Worm (Caenorhabditis elegans) whole organism, late embryonic: ENCODE data around the gene F02H6.6.
A peak's percentile ranks its signal among the peaks of the same experiment; 100 is the strongest.

Experiments used
- C38D4.7 ChIP-seq: fragments of 200-800 bp; sonication (Bioruptor generic); optimal IDR thresholded peaks from 2 replicates; lab custom pipeline; 2018; ENCODE audit warnings: mild to moderate bottlenecking, missing genetic modification characterization, moderate library complexity, missing compliant biosample characterization
- K02D7.2 ChIP-seq: sonication (generic microtip); optimal IDR thresholded peaks from 2 replicates; lab custom pipeline; 2017; ENCODE audit warnings: mild to moderate bottlenecking, missing genetic modification characterization, missing compliant biosample characterization
- K09A11.1 ChIP-seq: sonication (generic microtip); optimal IDR thresholded peaks from 2 replicates; lab custom pipeline; 2017; ENCODE audit warnings: antibody characterized with exemption, mild to moderate bottlenecking, missing genetic modification characterization, missing compliant biosample characterization; ENCODE audit not compliant: insufficient read depth
- Y22D7AL.16 ChIP-seq: sonication (generic microtip); optimal IDR thresholded peaks from 2 replicates; lab custom pipeline; 2016; ENCODE audit warnings: missing genetic modification characterization, missing compliant biosample characterization
- ahr-1 ChIP-seq: sonication (generic microtip); optimal IDR thresholded peaks from 2 replicates; lab custom pipeline; 2016; ENCODE audit warnings: missing genetic modification characterization, missing compliant biosample characterization
- ama-1 ChIP-seq: fragments of 150-350 bp; optimal IDR thresholded peaks from 2 replicates; lab custom pipeline; 2014
- ceh-18 ChIP-seq: sonication (generic microtip); optimal IDR thresholded peaks from 2 replicates; lab custom pipeline; 2016; ENCODE audit warnings: missing genetic modification characterization, missing compliant biosample characterization
- ceh-19 ChIP-seq: fragments of 200-800 bp; sonication (Bioruptor generic); optimal IDR thresholded peaks from 2 replicates; lab custom pipeline; 2018; ENCODE audit warnings: mild to moderate bottlenecking, missing genetic modification characterization, missing compliant biosample characterization
- ceh-2 ChIP-seq: sonication (generic microtip); optimal IDR thresholded peaks from 2 replicates; lab custom pipeline; 2016; ENCODE audit warnings: missing genotype, missing genetic modification characterization, missing compliant biosample characterization
- ceh-22 ChIP-seq: sonication (generic microtip); optimal IDR thresholded peaks from 2 replicates; lab custom pipeline; 2017; ENCODE audit warnings: missing biosample characterization, missing genetic modification characterization
- ceh-30 ChIP-seq: fragments of 150-350 bp; optimal IDR thresholded peaks from 2 replicates; lab custom pipeline; 2014; ENCODE audit warnings: missing biosample characterization, missing genetic modification characterization
- ceh-45 ChIP-seq: fragments of 200-800 bp; sonication (Bioruptor generic); IDR thresholded peaks from 2 replicates; pipeline ENCODE4 v1.3.6; 2022; ENCODE audit warnings: missing genetic modification reagents, missing genetic modification characterization, missing compliant biosample characterization
- ceh-48 ChIP-seq: sonication (generic microtip); optimal IDR thresholded peaks from 2 replicates; lab custom pipeline; 2016; ENCODE audit warnings: missing genetic modification characterization, inconsistent platforms, missing compliant biosample characterization
- ceh-6 ChIP-seq: fragments of 200-800 bp; sonication (Bioruptor generic); optimal IDR thresholded peaks from 2 replicates; lab custom pipeline; 2018; ENCODE audit warnings: mild to moderate bottlenecking, missing genetic modification characterization, missing compliant biosample characterization
- ceh-9 ChIP-seq: sonication (generic microtip); optimal IDR thresholded peaks from 2 replicates; lab custom pipeline; 2016; ENCODE audit warnings: mild to moderate bottlenecking, missing genetic modification characterization, inconsistent platforms, missing compliant biosample characterization
- dve-1 ChIP-seq: sonication (generic microtip); optimal IDR thresholded peaks from 2 replicates; lab custom pipeline; 2017; ENCODE audit warnings: antibody characterized with exemption, mild to moderate bottlenecking, missing genetic modification characterization, missing compliant biosample characterization
- elt-2 ChIP-seq: sonication (generic microtip); optimal IDR thresholded peaks from 2 replicates; lab custom pipeline; 2016; ENCODE audit warnings: missing genetic modification reagents, missing genetic modification characterization, missing compliant biosample characterization
- elt-4 ChIP-seq: sonication (generic microtip); optimal IDR thresholded peaks from 2 replicates; lab custom pipeline; 2016; ENCODE audit warnings: missing genetic modification characterization, missing compliant biosample characterization
- fkh-10 ChIP-seq: fragments of 150-350 bp; optimal IDR thresholded peaks from 2 replicates; lab custom pipeline; 2014; ENCODE audit warnings: missing biosample characterization, missing genetic modification reagents, missing genetic modification characterization
- fkh-6 ChIP-seq: sonication (generic microtip); optimal IDR thresholded peaks from 2 replicates; lab custom pipeline; 2016; ENCODE audit warnings: missing genetic modification characterization, missing compliant biosample characterization
- gmeb-2 ChIP-seq: sonication (generic microtip); optimal IDR thresholded peaks from 2 replicates; lab custom pipeline; 2016; ENCODE audit warnings: missing genetic modification characterization, inconsistent platforms, missing compliant biosample characterization
- hlh-6 ChIP-seq: sonication (generic microtip); optimal IDR thresholded peaks from 2 replicates; lab custom pipeline; 2016; ENCODE audit warnings: missing genotype, missing genetic modification characterization, missing compliant biosample characterization
- lim-6 ChIP-seq: sonication (generic microtip); optimal IDR thresholded peaks from 2 replicates; lab custom pipeline; 2016; ENCODE audit warnings: missing genetic modification characterization, missing compliant biosample characterization
- lin-11 ChIP-seq: fragments of 200-800 bp; sonication (Bioruptor generic); optimal IDR thresholded peaks from 2 replicates; lab custom pipeline; 2018; ENCODE audit warnings: mild to moderate bottlenecking, missing genetic modification characterization, missing compliant biosample characterization
- nfya-1 ChIP-seq: sonication (generic microtip); optimal IDR thresholded peaks from 2 replicates; lab custom pipeline; 2017; ENCODE audit warnings: missing genetic modification characterization, mild to moderate bottlenecking, missing compliant biosample characterization, antibody characterized with exemption, moderate library complexity
- nhr-11 ChIP-seq: fragments of 150-350 bp; optimal IDR thresholded peaks from 2 replicates; lab custom pipeline; 2014; ENCODE audit warnings: missing biosample characterization, missing genetic modification characterization
- npax-4 ChIP-seq: sonication (generic microtip); optimal IDR thresholded peaks from 2 replicates; lab custom pipeline; 2016; ENCODE audit warnings: missing genetic modification characterization, missing compliant biosample characterization
- pax-1 ChIP-seq: fragments of 150-350 bp; optimal IDR thresholded peaks from 2 replicates; lab custom pipeline; 2014; ENCODE audit warnings: missing biosample characterization, missing genetic modification characterization
- pqm-1 ChIP-seq: sonication (generic microtip); optimal IDR thresholded peaks from 2 replicates; lab custom pipeline; 2016; ENCODE audit warnings: missing genetic modification characterization, missing compliant biosample characterization
- ref-2 ChIP-seq: sonication (generic microtip); optimal IDR thresholded peaks from 2 replicates; lab custom pipeline; 2016; ENCODE audit warnings: missing genetic modification characterization, missing compliant biosample characterization
- sdc-2 ChIP-seq: sonication (generic microtip); optimal IDR thresholded peaks from 2 replicates; lab custom pipeline; 2016; ENCODE audit warnings: missing genotype, missing genetic modification characterization, missing compliant biosample characterization
- sox-2 ChIP-seq: fragments of 200-800 bp; sonication (Bioruptor generic); IDR thresholded peaks from 2 replicates; pipeline ENCODE4 v1.3.6; 2022; ENCODE audit warnings: missing genetic modification reagents, missing genetic modification characterization, missing compliant biosample characterization
- sox-4 ChIP-seq: sonication (generic microtip); optimal IDR thresholded peaks from 2 replicates; lab custom pipeline; 2017; ENCODE audit warnings: mild to moderate bottlenecking, missing genetic modification characterization, inconsistent platforms, missing compliant biosample characterization
- syd-9 ChIP-seq: sonication (generic microtip); optimal IDR thresholded peaks from 2 replicates; lab custom pipeline; 2016; ENCODE audit warnings: mild to moderate bottlenecking, missing genetic modification characterization, moderate library complexity, missing compliant biosample characterization
- tbx-2 ChIP-seq: sonication (generic microtip); optimal IDR thresholded peaks from 2 replicates; lab custom pipeline; 2016; ENCODE audit warnings: missing genetic modification characterization, missing compliant biosample characterization
- tbx-7 ChIP-seq: sonication (generic microtip); optimal IDR thresholded peaks from 2 replicates; lab custom pipeline; 2016; ENCODE audit warnings: missing genotype, missing genetic modification characterization, missing compliant biosample characterization
- ttx-3 ChIP-seq: sonication (generic microtip); optimal IDR thresholded peaks from 2 replicates; lab custom pipeline; 2016; ENCODE audit warnings: missing genetic modification reagents, missing genetic modification characterization, missing compliant biosample characterization
- unc-3 ChIP-seq, 2 experiments: fragments of 200-800 bp in 1 of 2; sonication (Bioruptor generic) in 1 of 2; sonication (generic microtip) in 1 of 2; conservative IDR thresholded peaks in 1 of 2; optimal IDR thresholded peaks in 1 of 2; 2 replicates each; pipeline versions ENCODE4 v1.3.6 to Lab custom; 2016 to 2022; ENCODE audit warnings: missing compliant biosample characterization in 2 of 2, missing genetic modification characterization in 2 of 2, missing genetic modification reagents in 1 of 2
- unc-55 ChIP-seq: sonication (generic microtip); optimal IDR thresholded peaks from 2 replicates; lab custom pipeline; 2017; ENCODE audit warnings: missing biosample characterization, missing genetic modification reagents, missing genetic modification characterization
- unc-86 ChIP-seq: sonication (generic microtip); optimal IDR thresholded peaks from 2 replicates; lab custom pipeline; 2016; ENCODE audit warnings: missing genetic modification characterization, missing compliant biosample characterization
- ztf-16 ChIP-seq: sonication (generic microtip); optimal IDR thresholded peaks from 2 replicates; lab custom pipeline; 2017; ENCODE audit warnings: missing genetic modification characterization, missing compliant biosample characterization

F02H6.6 gene

ce11 chrIV:14241382-14242122, 10.9 kb upstream of the F02H6.6 start, which contains the start of gene Y64G10A.10:
Gene Y64G10A.10, minus strand, starts transcription at chrIV:14241432.
- TF ChIP-seq fkh-10 (GFP tag; lab: Kevin White, UChicago) = no peak
- no peak for TF ChIP-seq fkh-6 (tag; lab: Kevin White, UChicago)
- no peak for TF ChIP-seq pqm-1 (tag; lab: Kevin White, UChicago)
- TF ChIP-seq ztf-16 (tag; lab: Kevin White, UChicago) = no peak
- TF ChIP-seq ceh-9 (tag; lab: Kevin White, UChicago) = no peak

ce11 chrIV:14238976-14239375, 8.3 kb upstream of the F02H6.6 start, which contains the start of gene Y64G10A.1:
Gene Y64G10A.1, minus strand, starts transcription at chrIV:14239076.
- no peak for TF ChIP-seq unc-55
- no peak for TF ChIP-seq lim-6 (tag; lab: Kevin White, UChicago)
- no peak for TF ChIP-seq ceh-6 (GFP tag; lab: Kevin White, UChicago)
- no peak for TF ChIP-seq sdc-2 (tag; lab: Kevin White, UChicago)
- no peak for TF ChIP-seq Y22D7AL.16 (tag; lab: Kevin White, UChicago)
- TF ChIP-seq tbx-7 = no peak
- no peak for TF ChIP-seq fkh-10 (GFP tag; lab: Kevin White, UChicago)
- no peak for TF ChIP-seq ahr-1
- no peak for TF ChIP-seq unc-3 (GFP tag; conservative IDR thresholded peaks at IDR 0.05; lab: Robert Waterston, UW)
- no peak for TF ChIP-seq unc-3 (tag; optimal IDR thresholded peaks at IDR 0.05; lab: Kevin White, UChicago)
- no peak for TF ChIP-seq ceh-9 (tag; lab: Kevin White, UChicago)
- TF ChIP-seq ceh-22 = no peak

ce11 chrIV:14228069-14228468, 2.6 kb downstream of the F02H6.6 start, which contains the start of gene F02H6.7:
Gene F02H6.7, minus strand, starts transcription at chrIV:14228169.
- TF ChIP-seq tbx-7 = no peak
- no peak for TF ChIP-seq unc-3 (GFP tag; conservative IDR thresholded peaks at IDR 0.05; lab: Robert Waterston, UW)
- TF ChIP-seq unc-3 (tag; optimal IDR thresholded peaks at IDR 0.05; lab: Kevin White, UChicago) = no peak
- TF ChIP-seq ceh-30 = no peak
- TF ChIP-seq, all 69 proteins: peak for 0

ce11 chrIV:14227138-14227537, 3.6 kb downstream of the F02H6.6 start:
- TF ChIP-seq ceh-19 (GFP tag; lab: Kevin White, UChicago) (no peak), elt-4 (no peak), syd-9 (tag; lab: Kevin White, UChicago) (no peak), ceh-22 (no peak), C38D4.7 (GFP tag; lab: Kevin White, UChicago) (no peak), ceh-9 (tag; lab: Kevin White, UChicago) (no peak), sox-2 (no peak), npax-4 (tag; lab: Kevin White, UChicago) (no peak), ref-2 (tag; lab: Kevin White, UChicago) (no peak), lim-6 (tag; lab: Kevin White, UChicago) (no peak), dve-1 (tag; lab: Kevin White, UChicago) (no peak), nhr-11 (no peak), ceh-18 (tag; lab: Kevin White, UChicago) (no peak)
- TF ChIP-seq, all 69 proteins: peak for 0

- TF ChIP-seq K02D7.2 = no peak
- no peak for TF ChIP-seq ref-2 (tag; lab: Kevin White, UChicago)
- TF ChIP-seq ceh-48 = no peak
- no peak for TF ChIP-seq elt-4
- TF ChIP-seq ceh-2 (tag; lab: Kevin White, UChicago) = no peak
- TF ChIP-seq pax-1 (tag; lab: Kevin White, UChicago) = no peak
- TF ChIP-seq dve-1 (tag; lab: Kevin White, UChicago) = no peak
- TF ChIP-seq fkh-10 (GFP tag; lab: Kevin White, UChicago) = no peak
- TF ChIP-seq tbx-2 (tag; lab: Kevin White, UChicago) = peak; percentile 23
- TF ChIP-seq unc-86 = no peak
- peak; percentile 1 for TF ChIP-seq C38D4.7 (GFP tag; lab: Kevin White, UChicago)
- TF ChIP-seq sox-2 = no peak
- TF ChIP-seq ceh-6 (GFP tag; lab: Kevin White, UChicago) = no peak
- TF ChIP-seq Y22D7AL.16 (tag; lab: Kevin White, UChicago) = no peak
- no peak for TF ChIP-seq ama-1
- TF ChIP-seq hlh-6 (tag; lab: Kevin White, UChicago) = no peak
- TF ChIP-seq ttx-3 (tag; lab: Kevin White, UChicago) = no peak
- TF ChIP-seq gmeb-2 = peak; percentile 36
- no peak for TF ChIP-seq fkh-6 (tag; lab: Kevin White, UChicago)
- peak; percentile 0 for TF ChIP-seq elt-2 (tag; lab: Kevin White, UChicago)
- TF ChIP-seq K09A11.1 = peak; percentile 30
- TF ChIP-seq nfya-1 = peak; percentile 4
- TF ChIP-seq sox-4 = no peak
- TF ChIP-seq lin-11 (tag; lab: Kevin White, UChicago) = no peak
- no peak for TF ChIP-seq ceh-19 (GFP tag; lab: Kevin White, UChicago)
- 0 out of 2 replicates have a peak, but pooled peaks have one; percentile 21 for TF ChIP-seq ceh-45 (GFP tag; lab: Robert Waterston, UW)
- TF ChIP-seq npax-4 (tag; lab: Kevin White, UChicago) = no peak
These were observed 5.8 kb downstream of the F02H6.6 start for ce11 chrIV:14224912-14225311.
